Worm (Caenorhabditis elegans) whole organism, young adult: ENCODE data around the gene K09H11.9.

Source experiments
- F55B11.4 ChIP-seq: sonication (generic microtip); optimal IDR thresholded peaks from 2 replicates; lab custom pipeline; 2016; ENCODE audit warnings: missing compliant biosample characterization, missing genetic modification characterization, borderline replicate concordance; ENCODE audit not compliant: insufficient read depth
- Y53G8AR.9 ChIP-seq: fragments of 200-800 bp; sonication (Bioruptor generic); conservative IDR thresholded peaks from 2 replicates; pipeline ENCODE4 v1.3.6; 2022; ENCODE audit warnings: missing genetic modification reagents, missing genetic modification characterization, missing compliant biosample characterization
- atf-7 ChIP-seq: sonication (generic microtip); optimal IDR thresholded peaks from 2 replicates; lab custom pipeline; 2017; ENCODE audit warnings: mild to moderate bottlenecking, missing genetic modification characterization, missing compliant biosample characterization
- ccch-3 ChIP-seq: fragments of 200-800 bp; sonication (Bioruptor generic); optimal IDR thresholded peaks from 2 replicates; lab custom pipeline; 2018; ENCODE audit warnings: mild to moderate bottlenecking, missing genetic modification characterization, missing compliant biosample characterization
- ceh-40 ChIP-seq: fragments of 200-800 bp; sonication (Bioruptor generic); IDR thresholded peaks from 2 replicates; pipeline ENCODE4 v1.3.6; 2022; ENCODE audit warnings: missing genetic modification characterization, missing compliant biosample characterization
- dpl-1 ChIP-seq: fragments of 150-350 bp; optimal IDR thresholded peaks from 2 replicates; lab custom pipeline; 2014; ENCODE audit warnings: missing biosample characterization, missing genetic modification reagents, missing genetic modification characterization
- mel-28 ChIP-seq: sonication (generic microtip); optimal IDR thresholded peaks from 2 replicates; lab custom pipeline; 2016; ENCODE audit warnings: borderline replicate concordance, mild to moderate bottlenecking, missing genetic modification characterization, missing compliant biosample characterization
- nhr-90 ChIP-seq: sonication (generic microtip); optimal IDR thresholded peaks from 2 replicates; lab custom pipeline; 2016; ENCODE audit warnings: missing genotype, mild to moderate bottlenecking, missing genetic modification characterization, missing compliant biosample characterization
- rpc-1 ChIP-seq, 2 experiments: fragments of 150-350 bp in 1 of 2; sonication (generic microtip) in 1 of 2; optimal IDR thresholded peaks; 2 replicates each; lab custom pipeline; 2014 to 2018; ENCODE audit warnings: missing biosample characterization in 1 of 2, missing genetic modification characterization in 1 of 2, missing genetic modification reagents in 1 of 2, missing genotype in 1 of 2
- tbx-9 ChIP-seq: sonication (generic microtip); optimal IDR thresholded peaks from 2 replicates; lab custom pipeline; 2016; ENCODE audit warnings: borderline replicate concordance, missing genetic modification characterization, inconsistent platforms, missing compliant biosample characterization

DNA sequence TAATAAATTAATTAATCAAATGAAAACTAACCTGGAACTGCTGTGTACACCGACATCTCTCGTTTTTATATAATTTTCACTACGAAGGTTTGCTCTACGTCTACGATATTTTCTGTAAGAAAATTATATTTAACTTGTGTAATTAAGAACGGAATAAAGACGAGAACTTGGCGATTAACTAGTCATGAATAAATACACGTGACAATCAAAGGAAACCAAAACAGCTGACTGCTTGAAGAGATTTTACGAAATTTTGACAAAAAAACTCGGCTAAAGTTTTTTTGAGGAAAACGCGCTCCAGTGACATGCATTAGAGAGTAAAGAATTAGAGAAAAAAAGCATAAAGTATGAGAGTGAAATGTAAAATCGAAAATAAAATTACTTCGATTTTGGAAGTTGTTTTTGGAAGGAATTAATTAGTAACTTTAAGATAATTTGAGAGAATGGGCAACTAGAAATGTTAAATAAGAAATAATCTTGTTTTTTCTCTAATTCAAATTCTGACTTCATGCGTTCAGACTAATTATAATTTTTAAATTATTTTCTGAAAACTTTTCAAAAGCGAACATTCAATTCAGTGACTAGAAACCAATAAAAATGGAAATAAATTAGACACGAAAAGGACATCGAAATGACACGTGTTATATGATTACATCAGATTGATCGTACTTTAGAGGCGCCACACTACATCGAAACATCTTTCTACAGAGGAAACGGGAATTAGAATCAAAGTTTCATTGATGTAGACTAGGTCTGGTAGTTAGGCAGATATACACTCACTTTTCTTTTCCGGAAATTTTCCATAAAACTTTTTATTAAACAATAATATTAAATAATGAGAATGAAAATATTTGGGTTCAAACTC lies 29.1 kb downstream of the K09H11.9 start, which contains the start of gene F25B4.7:
- TF ChIP-seq tbx-9 (tag; lab: Kevin White, UChicago) (no peak), mel-28 (tag; lab: Kevin White, UChicago) (no peak), F55B11.4 (no peak), atf-7 (tag; lab: Kevin White, UChicago) (no peak), nhr-90 (tag; lab: Kevin White, UChicago) (no peak), ccch-3 (GFP tag; lab: Kevin White, UChicago) (no peak), rpc-1 (optimal IDR thresholded peaks at IDR 0.05; lab: Kevin White, UChicago) (no peak), rpc-1 (tag; optimal IDR thresholded peaks at IDR 0.05; lab: Kevin White, UChicago) (no peak), dpl-1 (GFP tag; lab: Kevin White, UChicago) (no peak), Y53G8AR.9 (GFP tag; lab: Robert Waterston, UW) (no peak), ceh-40 (GFP tag; lab: Robert Waterston, UW) (no peak)
